Worm (Caenorhabditis elegans) whole organism, L1 larva: ENCODE data around the gene F08H9.3.

ENCODE experiments used
- C16A3.4 ChIP-seq: fragments of 150-350 bp; optimal IDR thresholded peaks from 2 replicates; lab custom pipeline; 2014; ENCODE audit warnings: missing biosample characterization, missing genetic modification characterization
- C34B4.2 ChIP-seq: sonication (generic microtip); optimal IDR thresholded peaks from 2 replicates; lab custom pipeline; 2017; ENCODE audit warnings: mild to moderate bottlenecking, missing genetic modification characterization, missing compliant biosample characterization
- Y116A8C.19 ChIP-seq: sonication (generic microtip); optimal IDR thresholded peaks from 2 replicates; lab custom pipeline; 2016; ENCODE audit warnings: missing compliant biosample characterization, missing genetic modification characterization, borderline replicate concordance
- aly-2 ChIP-seq: fragments of 150-350 bp; optimal IDR thresholded peaks from 2 replicates; lab custom pipeline; 2014; ENCODE audit warnings: missing biosample characterization, missing genetic modification characterization
- ceh-63 ChIP-seq: fragments of 200-800 bp; sonication (Bioruptor generic); optimal IDR thresholded peaks from 2 replicates; lab custom pipeline; 2018; ENCODE audit warnings: mild to moderate bottlenecking, missing genetic modification characterization, missing compliant biosample characterization
- ceh-8 ChIP-seq: fragments of 200-800 bp; sonication (Bioruptor generic); optimal IDR thresholded peaks from 2 replicates; lab custom pipeline; 2018; ENCODE audit warnings: mild to moderate bottlenecking, missing genetic modification characterization, moderate library complexity, missing compliant biosample characterization
- ceh-90 ChIP-seq: sonication (generic microtip); optimal IDR thresholded peaks from 2 replicates; lab custom pipeline; 2016; ENCODE audit warnings: missing genetic modification characterization, missing compliant biosample characterization
- dsc-1 ChIP-seq: sonication (generic microtip); optimal IDR thresholded peaks from 2 replicates; lab custom pipeline; 2016; ENCODE audit warnings: mild to moderate bottlenecking, missing genetic modification characterization, missing compliant biosample characterization
- efl-3 ChIP-seq: fragments of 200-800 bp; sonication (Bioruptor generic); optimal IDR thresholded peaks from 2 replicates; lab custom pipeline; 2018; ENCODE audit warnings: mild to moderate bottlenecking, missing genetic modification characterization, missing compliant biosample characterization
- egl-27 ChIP-seq, 2 experiments: fragments of 150-350 bp in 1 of 2; sonication (generic microtip); optimal IDR thresholded peaks; 3 replicates each; lab custom pipeline; 2017 to 2018; ENCODE audit warnings: missing biosample characterization in 2 of 2, missing genetic modification characterization in 2 of 2, missing genetic modification reagents in 2 of 2
- elt-2 ChIP-seq: sonication (generic microtip); optimal IDR thresholded peaks from 2 replicates; lab custom pipeline; 2016; ENCODE audit warnings: missing genetic modification characterization, mild to moderate bottlenecking, inconsistent platforms, missing compliant biosample characterization, missing genetic modification reagents
- isw-1 ChIP-seq: fragments of 200-800 bp; sonication (Bioruptor generic); IDR thresholded peaks from 2 replicates; pipeline ENCODE4 v1.3.6; 2022; ENCODE audit warnings: missing genetic modification characterization, missing compliant biosample characterization
- lin-13 ChIP-seq: fragments of 150-350 bp; optimal IDR thresholded peaks from 2 replicates; lab custom pipeline; 2014; ENCODE audit warnings: missing biosample characterization, missing genetic modification reagents, missing genetic modification characterization
- lin-15B ChIP-seq: fragments of 150-350 bp; sonication (generic microtip); optimal IDR thresholded peaks from 3 replicates; lab custom pipeline; 2014; ENCODE audit warnings: missing biosample characterization, missing genetic modification characterization
- lir-3 ChIP-seq: sonication (generic microtip); optimal IDR thresholded peaks from 2 replicates; lab custom pipeline; 2016; ENCODE audit warnings: mild to moderate bottlenecking, missing genetic modification characterization, moderate library complexity, missing compliant biosample characterization; ENCODE audit not compliant: poor library complexity
- mab-9 ChIP-seq: fragments of 200-800 bp; sonication (Bioruptor generic); IDR thresholded peaks from 2 replicates; pipeline ENCODE4 v1.3.6; 2022; ENCODE audit warnings: missing genetic modification reagents, missing genetic modification characterization, missing compliant biosample characterization
- mep-1 ChIP-seq: fragments of 150-350 bp; optimal IDR thresholded peaks from 2 replicates; lab custom pipeline; 2014; ENCODE audit warnings: missing biosample characterization, missing genetic modification characterization
- nhr-11 ChIP-seq: fragments of 150-350 bp; optimal IDR thresholded peaks from 2 replicates; lab custom pipeline; 2014; ENCODE audit warnings: missing biosample characterization, missing genetic modification characterization
- nhr-20 ChIP-seq: sonication (generic microtip); optimal IDR thresholded peaks from 2 replicates; lab custom pipeline; 2016; ENCODE audit warnings: mild to moderate bottlenecking, missing genetic modification characterization, missing compliant biosample characterization
- nhr-237 ChIP-seq: fragments of 150-350 bp; optimal IDR thresholded peaks from 2 replicates; lab custom pipeline; 2014; ENCODE audit warnings: missing biosample characterization, missing genetic modification characterization
- nhr-28 ChIP-seq: fragments of 150-350 bp; optimal IDR thresholded peaks from 2 replicates; lab custom pipeline; 2014; ENCODE audit warnings: missing biosample characterization, missing genetic modification characterization
- nhr-71 ChIP-seq: sonication (generic microtip); optimal IDR thresholded peaks from 2 replicates; lab custom pipeline; 2016; ENCODE audit warnings: mild to moderate bottlenecking, missing genetic modification characterization, moderate library complexity, missing compliant biosample characterization
- nhr-77 ChIP-seq: fragments of 150-350 bp; optimal IDR thresholded peaks from 2 replicates; lab custom pipeline; 2014; ENCODE audit warnings: missing biosample characterization, missing genetic modification characterization
- nhr-84 ChIP-seq: sonication (generic microtip); optimal IDR thresholded peaks from 2 replicates; lab custom pipeline; 2017; ENCODE audit warnings: missing biosample characterization, missing genetic modification characterization
- nhr-90 ChIP-seq: sonication (generic microtip); optimal IDR thresholded peaks from 2 replicates; lab custom pipeline; 2016; ENCODE audit warnings: mild to moderate bottlenecking, missing genetic modification characterization, missing compliant biosample characterization; ENCODE audit not compliant: poor library complexity
- pag-3 ChIP-seq: sonication (generic microtip); optimal IDR thresholded peaks from 2 replicates; lab custom pipeline; 2017; ENCODE audit warnings: missing genetic modification characterization, mild to moderate bottlenecking, missing compliant biosample characterization, antibody characterized with exemption, borderline replicate concordance; ENCODE audit not compliant: insufficient read depth
- rnt-1 ChIP-seq: sonication (generic microtip); optimal IDR thresholded peaks from 2 replicates; lab custom pipeline; 2016; ENCODE audit warnings: mild to moderate bottlenecking, missing genetic modification characterization, moderate library complexity, missing compliant biosample characterization
- skn-1 ChIP-seq: fragments of 150-350 bp; optimal IDR thresholded peaks from 2 replicates; lab custom pipeline; 2014; ENCODE audit warnings: missing biosample characterization, missing genetic modification characterization
- snpc-4 ChIP-seq: fragments of 150-350 bp; optimal IDR thresholded peaks from 2 replicates; lab custom pipeline; 2014; ENCODE audit warnings: missing biosample characterization, missing genetic modification characterization
- snu-23 ChIP-seq: sonication (generic microtip); optimal IDR thresholded peaks from 2 replicates; lab custom pipeline; 2016; ENCODE audit warnings: missing genetic modification characterization, missing compliant biosample characterization
- tbx-2 ChIP-seq: sonication (generic microtip); optimal IDR thresholded peaks from 2 replicates; lab custom pipeline; 2016; ENCODE audit warnings: missing genetic modification characterization, missing compliant biosample characterization
- unc-130 ChIP-seq: fragments of 150-350 bp; optimal IDR thresholded peaks from 2 replicates; lab custom pipeline; 2017; ENCODE audit warnings: missing biosample characterization, missing genetic modification characterization, inconsistent platforms
- unc-62 ChIP-seq: fragments of 150-350 bp; optimal IDR thresholded peaks from 2 replicates; lab custom pipeline; 2014; ENCODE audit warnings: missing biosample characterization, missing genetic modification reagents, missing genetic modification characterization
- unc-98 ChIP-seq: fragments of 200-800 bp; sonication (Bioruptor generic); IDR thresholded peaks from 2 replicates; pipeline ENCODE4 v1.3.6; 2022; ENCODE audit warnings: missing genetic modification characterization, missing compliant biosample characterization
- zag-1 ChIP-seq: fragments of 150-350 bp; optimal IDR thresholded peaks from 2 replicates; lab custom pipeline; 2014; ENCODE audit warnings: missing biosample characterization, missing genetic modification characterization

Gene F08H9.3

ce11 chrV:14468196-14468874 lies 5.2 kb upstream of the F08H9.3 start, which contains the start of gene srz-97 (continued):
- TF ChIP-seq unc-98 (GFP tag; lab: Robert Waterston, UW), result no peak
- no peak for TF ChIP-seq egl-27 (tag; optimal IDR thresholded peaks at IDR 0.05; lab: Kevin White, UChicago)
- TF ChIP-seq tbx-2 (tag; lab: Kevin White, UChicago), result no peak
- TF ChIP-seq efl-3 (GFP tag; lab: Kevin White, UChicago), result no peak
- TF ChIP-seq nhr-237 (tag; lab: Kevin White, UChicago), result no peak
- TF ChIP-seq ceh-8, result no peak
- TF ChIP-seq snpc-4, result peak; percentile 97
- TF ChIP-seq aly-2 (tag; lab: Kevin White, UChicago), result no peak

ce11 chrV:14464368-14464767 lies 1.2 kb upstream of the F08H9.3 start, which contains the start of gene F08H9.4:
Gene F08H9.4, minus strand, starts transcription at chrV:14464428.
- TF ChIP-seq C34B4.2 (tag; lab: Kevin White, UChicago) (no peak), C16A3.4 (tag; lab: Kevin White, UChicago) (no peak), nhr-28 (no peak), zag-1 (tag; lab: Kevin White, UChicago) (no peak), lin-15B (tag; lab: Kevin White, UChicago) (no peak), snu-23 (no peak), lir-3 (tag; lab: Kevin White, UChicago) (no peak), nhr-84 (tag; lab: Kevin White, UChicago) (no peak), aly-2 (tag; lab: Kevin White, UChicago) (no peak), mab-9 (GFP tag; lab: Robert Waterston, UW) (no peak), unc-62 (GFP tag; lab: Kevin White, UChicago) (no peak), pag-3 (tag; lab: Kevin White, UChicago) (no peak), mep-1 (tag; lab: Kevin White, UChicago) (no peak), ceh-90 (tag; lab: Kevin White, UChicago) (no peak), unc-130 (tag; lab: Kevin White, UChicago) (no peak), nhr-237 (tag; lab: Kevin White, UChicago) (no peak), isw-1 (no peak), ceh-63 (GFP tag; lab: Kevin White, UChicago) (no peak)

- TF ChIP-seq elt-2 (tag; lab: Kevin White, UChicago), result no peak
- no peak for TF ChIP-seq nhr-77 (tag; lab: Kevin White, UChicago)
- no peak for TF ChIP-seq snpc-4
- peak; percentile 1 for TF ChIP-seq skn-1
- no peak for TF ChIP-seq nhr-11 (tag; lab: Kevin White, UChicago)
Observed at ce11 chrV:14462653-14463052, 485 bp downstream of the F08H9.3 start.

ce11 chrV:14460615-14461102 lies 2.5 kb downstream of the F08H9.3 start, which contains the start of gene F08H9.2:
Gene F08H9.2, plus strand, starts transcription at chrV:14460665.
- no peak for TF ChIP-seq dsc-1
- no peak for TF ChIP-seq rnt-1 (tag; lab: Kevin White, UChicago)
- no peak for TF ChIP-seq nhr-90 (tag; lab: Kevin White, UChicago)
- no peak for TF ChIP-seq Y116A8C.19 (tag; lab: Kevin White, UChicago)
- TF ChIP-seq lin-13 (GFP tag; lab: Kevin White, UChicago), result no peak
- TF ChIP-seq nhr-20 (tag; lab: Kevin White, UChicago), result no peak
- TF ChIP-seq ceh-63 (GFP tag; lab: Kevin White, UChicago), result no peak
- no peak for TF ChIP-seq nhr-237 (tag; lab: Kevin White, UChicago)
- no peak for TF ChIP-seq nhr-71 (tag; lab: Kevin White, UChicago)
- TF ChIP-seq, all 84 proteins: peak for 0
